Fruit fly (Drosophila melanogaster) whole organism, pupa: ENCODE results near the gene aop.

Experiments
- CG10348 ChIP-seq: fragments of 200-800 bp; sonication (Bioruptor generic); IDR thresholded peaks from 2 replicates; pipeline ENCODE4 v1.3.6; 2022; ENCODE audit warnings: missing biosample characterization, missing genetic modification characterization
- CG12605 ChIP-seq: fragments of 200-800 bp; sonication (Bioruptor generic); IDR thresholded peaks from 2 replicates; pipeline ENCODE4 v1.3.6; 2022; ENCODE audit warnings: missing biosample characterization, missing genetic modification characterization
- CG13204 ChIP-seq: fragments of 200-800 bp; sonication (Bioruptor generic); optimal IDR thresholded peaks from 2 replicates; lab custom pipeline; 2018; ENCODE audit warnings: missing biosample characterization, mild to moderate bottlenecking, missing genetic modification characterization, moderate library complexity
- CG14655 ChIP-seq: fragments of 200-800 bp; sonication (Bioruptor generic); optimal IDR thresholded peaks from 3 replicates; lab custom pipeline; 2017; ENCODE audit warnings: mild to moderate bottlenecking, missing biosample characterization, missing genetic modification reagents, missing genetic modification characterization
- CG15710 ChIP-seq: fragments of 200-800 bp; sonication (Bioruptor generic); optimal IDR thresholded peaks from 2 replicates; lab custom pipeline; 2018; ENCODE audit warnings: missing biosample characterization, mild to moderate bottlenecking, missing genetic modification characterization, moderate library complexity
- CG17806 ChIP-seq: fragments of 200-800 bp; sonication (Bioruptor generic); optimal IDR thresholded peaks from 2 replicates; lab custom pipeline; 2018; ENCODE audit warnings: missing biosample characterization, mild to moderate bottlenecking, missing genetic modification characterization, moderate library complexity
- CG32121 ChIP-seq: fragments of 200-800 bp; sonication (Bioruptor generic); IDR thresholded peaks from 2 replicates; pipeline ENCODE4 v1.3.6; 2022; ENCODE audit warnings: missing biosample characterization, missing genetic modification characterization
- CG34367 ChIP-seq: fragments of 200-800 bp; sonication (Bioruptor generic); optimal IDR thresholded peaks from 2 replicates; lab custom pipeline; 2018; ENCODE audit warnings: missing biosample characterization, mild to moderate bottlenecking, missing genetic modification characterization
- CG4496 ChIP-seq: fragments of 200-800 bp; sonication (Bioruptor generic); IDR thresholded peaks from 3 replicates; pipeline ENCODE4 v1.3.6; 2022; ENCODE audit warnings: missing biosample characterization, missing genetic modification characterization
- CG8159 ChIP-seq: fragments of 200-800 bp; sonication (Bioruptor generic); optimal IDR thresholded peaks from 3 replicates; lab custom pipeline; 2018; ENCODE audit warnings: missing biosample characterization, mild to moderate bottlenecking, missing genetic modification characterization, moderate library complexity
- CG8301 ChIP-seq: fragments of 200-800 bp; sonication (Bioruptor generic); optimal IDR thresholded peaks from 2 replicates; lab custom pipeline; 2018; ENCODE audit warnings: missing biosample characterization, mild to moderate bottlenecking, missing genetic modification characterization
- CG9948 ChIP-seq: fragments of 200-800 bp; sonication (Bioruptor generic); optimal IDR thresholded peaks from 2 replicates; lab custom pipeline; 2018; ENCODE audit warnings: missing biosample characterization, mild to moderate bottlenecking, missing genetic modification characterization, moderate library complexity
- D1 ChIP-seq: fragments of 200-800 bp; sonication (Bioruptor generic); optimal IDR thresholded peaks from 2 replicates; lab custom pipeline; 2018; ENCODE audit warnings: missing biosample characterization, mild to moderate bottlenecking, missing genetic modification characterization, moderate library complexity
- EcR ChIP-seq: fragments of 200-800 bp; sonication (Bioruptor generic); optimal IDR thresholded peaks from 3 replicates; lab custom pipeline; 2019; ENCODE audit warnings: missing biosample characterization, missing genetic modification characterization, mild to moderate bottlenecking, moderate library complexity, missing genetic modification reagents
- Ets98B ChIP-seq: fragments of 200-800 bp; sonication (Bioruptor generic); IDR thresholded peaks from 2 replicates; pipeline ENCODE4 v1.3.6; 2022; ENCODE audit warnings: missing biosample characterization, missing genetic modification characterization
- Pif1A ChIP-seq: fragments of 200-800 bp; sonication (Bioruptor generic); optimal IDR thresholded peaks from 3 replicates; lab custom pipeline; 2016; ENCODE audit warnings: missing biosample characterization, missing genetic modification characterization
- Pif1B ChIP-seq: fragments of 200-800 bp; sonication (Bioruptor generic); optimal IDR thresholded peaks from 3 replicates; lab custom pipeline; 2016; ENCODE audit warnings: missing biosample characterization, missing genetic modification characterization
- Snoo ChIP-seq: fragments of 200-800 bp; sonication (Bioruptor generic); optimal IDR thresholded peaks from 3 replicates; lab custom pipeline; 2017; ENCODE audit warnings: missing biosample characterization, mild to moderate bottlenecking, missing genetic modification characterization, inconsistent platforms
- fd96Ca ChIP-seq: fragments of 200-800 bp; sonication (Bioruptor generic); IDR thresholded peaks from 3 replicates; pipeline ENCODE4 v1.3.6; 2022; ENCODE audit warnings: missing biosample characterization, missing genetic modification characterization
- gl ChIP-seq: fragments of 200-800 bp; sonication (Bioruptor generic); optimal IDR thresholded peaks from 2 replicates; lab custom pipeline; 2018; ENCODE audit warnings: missing biosample characterization, mild to moderate bottlenecking, missing genetic modification characterization
- rn ChIP-seq: fragments of 200-800 bp; sonication (Bioruptor generic); IDR thresholded peaks from 2 replicates; pipeline ENCODE4 v1.3.6; 2022; ENCODE audit warnings: missing biosample characterization, missing genetic modification characterization

aop gene

dm6 chr2L:2180120-2180539 lies 1.6 kb upstream of the aop start:
- peak; percentile 89 for TF ChIP-seq CG9948 (tag; lab: Kevin White, UChicago)
- TF ChIP-seq CG14655 = peak; percentile 90
- peak; percentile 78 for TF ChIP-seq rn (GFP tag; lab: Robert Waterston, UW)
- peak; percentile 50; the same call in 1 of the 2 replicates for TF ChIP-seq CG10348 (GFP tag; lab: Robert Waterston, UW)
- TF ChIP-seq Pif1B (GFP tag; lab: Kevin White, UChicago) = peak; percentile 78
- TF ChIP-seq Snoo (tag; lab: Kevin White, UChicago) = peak; percentile 73
- TF ChIP-seq CG12605 (GFP tag; lab: Robert Waterston, UW) = peak; percentile 89
- TF ChIP-seq CG17806 = peak; percentile 89
- peak; percentile 89 for TF ChIP-seq CG8159 (tag; lab: Kevin White, UChicago)
- TF ChIP-seq D1 (tag; lab: Kevin White, UChicago) = peak; percentile 42
- peak; percentile 89 for TF ChIP-seq CG8301
- peak; percentile 90 for TF ChIP-seq CG32121
- TF ChIP-seq Pif1A = peak; percentile 88
- TF ChIP-seq EcR (GFP tag; lab: Kevin White, UChicago) = peak; percentile 61
- peak; percentile 82; the same call in 2 of the 3 replicates for TF ChIP-seq fd96Ca (GFP tag; lab: Robert Waterston, UW)
- TF ChIP-seq CG34367 (tag; lab: Kevin White, UChicago) = peak; percentile 80
- peak; percentile 90 for TF ChIP-seq CG4496
- TF ChIP-seq gl = peak; percentile 67
- TF ChIP-seq CG13204 (GFP tag; lab: Kevin White, UChicago) = peak; percentile 69
- TF ChIP-seq CG15710 = peak; percentile 85
- TF ChIP-seq Ets98B (GFP tag; lab: Robert Waterston, UW) = peak; percentile 91

DNA sequence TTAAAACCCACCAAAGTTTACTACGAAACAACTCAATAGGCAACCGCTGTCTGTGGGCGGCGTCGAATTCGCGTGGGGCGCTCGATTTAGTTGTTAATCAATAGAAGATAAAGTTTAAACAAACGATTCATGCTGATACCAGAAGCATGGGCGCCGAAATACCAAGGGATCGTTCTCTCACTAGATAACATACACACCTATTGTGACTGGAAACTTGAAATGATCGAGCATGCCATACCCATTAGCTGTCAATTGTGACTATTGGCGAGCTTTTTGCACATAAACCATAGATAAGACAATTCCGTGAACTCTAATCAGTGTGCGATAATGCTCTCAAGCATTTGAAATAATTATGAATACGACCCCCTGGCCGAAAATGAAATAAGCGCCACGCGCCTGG lies 812 bp upstream of the aop start:
- no peak for TF ChIP-seq Snoo (tag; lab: Kevin White, UChicago)
- TF ChIP-seq CG4496 = no peak
- TF ChIP-seq CG13204 (GFP tag; lab: Kevin White, UChicago) = no peak
- no peak for TF ChIP-seq CG14655
- 0 out of 3 replicates have a peak, but pooled peaks have one; percentile 5 for TF ChIP-seq fd96Ca (GFP tag; lab: Robert Waterston, UW)
- no peak for TF ChIP-seq CG8159 (tag; lab: Kevin White, UChicago)
- TF ChIP-seq CG12605 (GFP tag; lab: Robert Waterston, UW) = no peak
- no peak for TF ChIP-seq CG17806

DNA sequence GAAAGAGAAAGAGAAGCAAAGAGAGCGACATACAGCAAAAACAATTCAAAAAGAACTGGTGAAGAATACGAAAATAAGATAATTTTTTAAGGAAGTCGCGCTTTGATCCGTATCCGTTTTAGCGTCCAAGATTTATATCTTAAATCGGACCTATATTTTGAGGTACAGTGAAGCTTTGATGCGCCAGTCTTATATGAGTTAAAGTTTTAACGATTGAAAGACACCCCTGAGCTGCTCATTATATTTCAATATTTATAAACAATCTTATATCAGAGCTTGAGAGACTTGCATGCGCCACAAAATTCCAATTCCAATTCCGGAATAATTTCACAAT lies 223 bp upstream of the aop start:
- TF ChIP-seq CG17806 = no peak
- no peak for TF ChIP-seq rn (GFP tag; lab: Robert Waterston, UW)
- TF ChIP-seq CG4496 = peak; percentile 49
- TF ChIP-seq CG34367 (tag; lab: Kevin White, UChicago) = no peak
- TF ChIP-seq CG9948 (tag; lab: Kevin White, UChicago) = no peak
- TF ChIP-seq CG12605 (GFP tag; lab: Robert Waterston, UW) = 0 out of 2 replicates have a peak, but pooled peaks have one; percentile 23
- TF ChIP-seq Ets98B (GFP tag; lab: Robert Waterston, UW) = peak; percentile 19
- no peak for TF ChIP-seq fd96Ca (GFP tag; lab: Robert Waterston, UW)
- TF ChIP-seq Pif1A = no peak
- no peak for TF ChIP-seq Pif1B (GFP tag; lab: Kevin White, UChicago)
- no peak for TF ChIP-seq CG8159 (tag; lab: Kevin White, UChicago)
- no peak for TF ChIP-seq D1 (tag; lab: Kevin White, UChicago)
- TF ChIP-seq, all 21 proteins: peak for 3

- TF ChIP-seq CG14655 = peak; percentile 58
- peak; percentile 41 for TF ChIP-seq CG17806
- TF ChIP-seq CG8301 = peak; percentile 50
- TF ChIP-seq CG10348 (GFP tag; lab: Robert Waterston, UW) = no peak
- TF ChIP-seq CG15710 = peak; percentile 45
- TF ChIP-seq CG34367 (tag; lab: Kevin White, UChicago) = peak; percentile 41
- no peak for TF ChIP-seq Ets98B (GFP tag; lab: Robert Waterston, UW)
- peak; percentile 75 for TF ChIP-seq Snoo (tag; lab: Kevin White, UChicago)
- TF ChIP-seq CG32121 = no peak
- TF ChIP-seq Pif1A = peak; percentile 68
- no peak for TF ChIP-seq D1 (tag; lab: Kevin White, UChicago)
- TF ChIP-seq CG13204 (GFP tag; lab: Kevin White, UChicago) = no peak
- peak; percentile 33; the same call in 1 of the 2 replicates for TF ChIP-seq rn (GFP tag; lab: Robert Waterston, UW)
- TF ChIP-seq gl = no peak
- TF ChIP-seq CG9948 (tag; lab: Kevin White, UChicago) = peak; percentile 42
- no peak for TF ChIP-seq CG12605 (GFP tag; lab: Robert Waterston, UW)
- TF ChIP-seq EcR (GFP tag; lab: Kevin White, UChicago) = no peak
- peak; percentile 64 for TF ChIP-seq Pif1B (GFP tag; lab: Kevin White, UChicago)
- peak; percentile 66 for TF ChIP-seq CG8159 (tag; lab: Kevin White, UChicago)
- no peak for TF ChIP-seq fd96Ca (GFP tag; lab: Robert Waterston, UW)
- peak; percentile 69; the same call in 2 of the 3 replicates for TF ChIP-seq CG4496
These were observed 1.1 kb downstream of the aop start for dm6 chr2L:2177312-2177968.

DNA sequence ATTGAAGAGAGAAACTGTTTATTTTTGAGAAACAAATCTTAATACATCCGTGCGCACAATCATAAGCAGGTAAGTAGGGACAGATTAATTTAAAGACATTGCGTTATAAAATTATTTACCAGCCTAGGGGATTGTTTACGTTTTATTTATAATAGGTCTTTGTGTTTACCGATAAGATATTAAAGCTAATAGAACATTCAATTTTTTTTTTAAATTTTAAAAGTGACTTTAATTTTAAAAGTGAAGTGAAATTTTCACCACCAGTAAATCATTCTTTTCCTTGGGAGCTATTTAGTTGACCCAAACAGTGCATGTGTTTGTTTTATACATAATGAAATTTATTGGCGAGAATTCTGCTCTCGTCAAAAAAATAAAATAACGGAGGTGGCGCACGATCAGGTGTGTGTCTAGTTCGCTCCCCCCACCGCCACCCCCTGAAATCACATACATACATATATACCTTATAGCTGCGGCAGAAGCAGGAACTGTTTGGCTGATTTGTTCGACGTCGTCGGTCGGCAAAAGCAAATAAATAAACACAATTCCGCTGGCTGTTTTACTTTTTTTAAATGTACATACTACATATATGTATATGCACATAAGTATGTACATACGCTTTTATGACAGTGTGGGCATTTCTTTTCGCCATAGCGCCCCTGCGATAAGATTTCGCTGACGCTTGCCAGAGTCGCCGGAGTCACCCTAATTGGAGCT lies 2.5 kb downstream of the aop start:
- TF ChIP-seq D1 (tag; lab: Kevin White, UChicago) (peak; percentile 49), Pif1A (peak; percentile 53), CG10348 (GFP tag; lab: Robert Waterston, UW) (no peak), gl (peak; percentile 56), Snoo (tag; lab: Kevin White, UChicago) (peak; percentile 20), CG13204 (GFP tag; lab: Kevin White, UChicago) (peak; percentile 60), CG4496 (peak; percentile 44; the same call in 2 of the 3 replicates), CG8301 (peak; percentile 46), CG34367 (tag; lab: Kevin White, UChicago) (peak; percentile 38), CG12605 (GFP tag; lab: Robert Waterston, UW) (peak; percentile 73), rn (GFP tag; lab: Robert Waterston, UW) (no peak), Pif1B (GFP tag; lab: Kevin White, UChicago) (peak; percentile 60), Ets98B (GFP tag; lab: Robert Waterston, UW) (peak; percentile 23; the same call in 1 of the 2 replicates), CG17806 (peak; percentile 33), fd96Ca (GFP tag; lab: Robert Waterston, UW) (peak; percentile 17; the same call in 1 of the 3 replicates), EcR (GFP tag; lab: Kevin White, UChicago) (no peak), CG8159 (tag; lab: Kevin White, UChicago) (peak; percentile 73), CG9948 (tag; lab: Kevin White, UChicago) (peak; percentile 46), CG32121 (peak; percentile 45), CG15710 (peak; percentile 52), CG14655 (peak; percentile 63)
